Worm (Caenorhabditis elegans) whole organism, L4/young adult: ENCODE results near the gene ric-4.

Source experiments
- W03F9.2 ChIP-seq: fragments of 150-350 bp; optimal IDR thresholded peaks from 2 replicates; lab custom pipeline; 2014; ENCODE audit warnings: missing biosample characterization, missing genetic modification characterization
- dao-5 ChIP-seq: sonication (generic microtip); optimal IDR thresholded peaks from 2 replicates; lab custom pipeline; 2016; ENCODE audit warnings: missing genotype, missing genetic modification characterization, moderate library complexity, missing compliant biosample characterization
- him-1 ChIP-seq: sonication (generic microtip); optimal IDR thresholded peaks from 2 replicates; lab custom pipeline; 2016; ENCODE audit warnings: missing genotype, missing genetic modification reagents, missing genetic modification characterization, missing compliant biosample characterization

The ric-4 gene

DNA sequence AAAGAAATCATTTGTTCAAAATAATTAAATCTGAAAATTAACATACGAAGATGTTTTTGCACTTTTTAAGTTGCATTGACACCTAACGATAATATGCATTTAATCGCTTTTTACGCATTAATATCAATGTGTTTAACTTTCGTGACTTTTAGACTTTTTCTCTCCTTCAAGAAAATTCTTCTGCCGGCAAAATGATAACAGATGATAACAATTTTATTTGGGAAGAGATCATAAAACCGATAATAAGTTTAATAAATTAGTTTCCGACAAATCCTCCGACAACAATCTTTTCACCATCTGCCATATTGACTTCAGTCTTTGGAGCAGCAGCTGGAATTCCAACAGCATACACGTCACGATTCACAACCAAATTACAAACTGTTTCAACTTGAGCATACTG lies 10.0 kb upstream of the ric-4 start:
- TF ChIP-seq dao-5 (tag; lab: Kevin White, UChicago): no peak
- TF ChIP-seq W03F9.2: no peak

DNA sequence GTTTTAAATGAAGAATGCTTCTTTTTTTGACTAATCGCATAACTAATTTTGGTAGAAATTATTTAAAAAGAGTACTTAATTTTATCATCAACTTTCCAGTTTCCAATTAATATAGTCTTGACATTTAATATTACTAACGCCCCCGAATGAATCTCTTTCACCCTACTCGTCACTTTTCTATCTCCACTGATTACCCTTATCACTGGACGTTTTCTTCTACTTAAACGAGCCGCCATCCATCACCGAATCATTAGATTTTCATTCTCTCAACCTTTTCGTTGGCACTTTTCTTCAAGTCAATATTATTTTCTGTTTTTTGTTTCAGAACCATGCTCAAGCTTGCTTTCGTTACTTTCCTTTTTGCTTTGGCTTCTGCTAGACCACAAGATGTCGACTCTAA lies 7.5 kb upstream of the ric-4 start, which contains the start of gene lys-1:
TSS of gene lys-1 (plus strand) at position 326 of the 400 bp plus-strand sequence.
- no peak for TF ChIP-seq him-1 (tag; lab: Kevin White, UChicago)
- TF ChIP-seq W03F9.2: no peak
- no peak for TF ChIP-seq dao-5 (tag; lab: Kevin White, UChicago)

DNA sequence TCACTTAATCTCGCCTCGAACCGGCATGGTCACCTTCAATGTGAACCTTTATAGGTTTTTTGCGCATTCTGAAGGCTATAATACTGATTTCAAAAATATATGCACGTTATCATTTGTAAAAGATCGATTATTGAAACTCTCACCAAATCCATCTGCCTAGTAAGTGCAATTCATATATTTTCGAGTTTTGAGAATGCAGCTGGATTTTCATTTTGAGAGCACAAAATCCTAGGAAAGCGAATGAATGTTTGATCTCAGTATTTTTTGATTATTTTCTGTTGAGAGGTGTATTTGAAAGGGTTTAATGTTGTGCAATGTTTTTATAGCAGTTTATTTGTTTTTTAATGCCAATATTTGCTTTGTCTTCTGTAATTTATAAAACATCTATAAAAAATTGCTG lies 5.9 kb upstream of the ric-4 start:
- TF ChIP-seq dao-5 (tag; lab: Kevin White, UChicago) (no peak), W03F9.2 (no peak), him-1 (tag; lab: Kevin White, UChicago) (no peak)

DNA sequence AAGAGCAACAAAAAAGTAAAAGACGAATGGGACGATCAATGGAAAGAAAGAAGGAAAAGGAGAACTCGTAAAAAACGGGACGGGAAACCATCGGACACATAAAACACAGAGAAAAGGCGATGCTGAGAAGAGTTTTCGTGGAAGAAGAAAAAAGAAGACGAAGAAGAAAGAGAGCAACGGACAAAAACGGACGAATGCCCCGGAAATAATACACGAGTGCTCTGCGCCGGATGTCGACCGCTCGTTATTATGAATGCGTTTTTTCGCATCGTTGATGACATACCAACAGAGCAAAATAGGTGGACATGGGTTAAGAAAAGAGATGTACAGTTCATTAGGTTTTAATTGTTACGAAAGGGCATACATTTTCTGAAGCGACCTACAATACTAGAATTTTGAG lies 5.5 kb upstream of the ric-4 start, which contains the start of gene Y22F5A.11:
TSS of gene Y22F5A.11 (minus strand) at position 28 of the 400 bp plus-strand sequence.
- no peak for TF ChIP-seq him-1 (tag; lab: Kevin White, UChicago)
- no peak for TF ChIP-seq dao-5 (tag; lab: Kevin White, UChicago)
- no peak for TF ChIP-seq W03F9.2

DNA sequence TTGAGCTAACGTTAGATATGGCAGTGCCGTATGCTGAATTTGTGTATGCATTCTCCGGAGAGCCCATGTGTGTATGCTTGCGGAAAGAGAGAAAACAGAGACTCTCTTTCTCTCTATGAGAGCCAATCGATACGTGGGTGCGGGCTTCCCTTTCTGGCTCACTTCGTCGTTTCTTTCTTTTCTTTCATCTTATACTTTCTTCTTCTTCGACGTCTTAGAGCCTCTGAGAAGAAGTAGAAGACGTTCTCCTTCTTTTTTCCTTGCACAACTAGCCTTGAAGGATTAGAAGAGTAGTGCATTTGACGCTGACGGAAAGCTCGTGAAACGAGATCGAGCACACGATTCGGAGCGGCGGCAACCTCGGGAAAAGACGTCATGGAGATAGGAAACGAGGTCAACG lies 3.7 kb upstream of the ric-4 start:
- TF ChIP-seq dao-5 (tag; lab: Kevin White, UChicago): no peak
- peak; percentile 46 for TF ChIP-seq him-1 (tag; lab: Kevin White, UChicago)

DNA sequence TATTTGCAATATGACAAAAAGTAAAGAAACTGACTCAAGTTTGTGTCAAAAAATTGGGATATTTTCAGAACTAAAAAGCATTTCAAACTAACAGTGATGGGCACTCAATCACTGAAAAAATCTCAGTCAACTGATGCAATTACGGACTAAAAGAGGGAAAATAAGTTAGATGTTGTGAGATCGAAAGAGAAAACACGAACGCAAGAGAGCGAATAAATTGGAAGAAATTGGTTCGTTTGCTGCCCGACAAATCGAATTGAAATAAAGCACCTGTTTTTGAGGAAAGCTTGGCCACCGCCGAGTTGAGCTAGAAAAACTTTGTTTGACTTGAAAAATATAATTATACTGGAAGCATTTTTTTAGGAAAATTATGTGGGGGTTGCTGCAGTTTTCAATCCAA lies 4.1 kb downstream of the ric-4 start:
- TF ChIP-seq him-1 (tag; lab: Kevin White, UChicago): no peak
- no peak for TF ChIP-seq dao-5 (tag; lab: Kevin White, UChicago)
- TF ChIP-seq W03F9.2: no peak

DNA sequence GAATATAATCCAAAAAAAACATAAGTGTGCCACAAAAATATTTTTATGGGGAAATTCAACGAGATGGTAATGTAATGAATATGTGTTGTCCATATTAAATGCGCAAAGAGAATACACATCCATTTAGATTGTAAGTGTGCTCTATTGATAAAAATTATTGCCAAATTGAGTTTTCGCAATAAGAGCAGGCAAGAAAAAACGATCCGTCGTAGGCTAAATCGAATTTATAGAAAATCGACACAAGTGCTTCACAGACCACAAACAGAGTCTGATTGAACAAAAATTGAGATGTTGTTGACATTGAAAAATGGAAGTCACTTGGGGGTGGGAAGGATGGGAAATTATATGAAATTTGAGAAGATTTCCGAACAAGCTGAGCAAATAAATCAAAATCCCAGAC lies 5.1 kb downstream of the ric-4 start:
- TF ChIP-seq dao-5 (tag; lab: Kevin White, UChicago) (no peak), him-1 (tag; lab: Kevin White, UChicago) (no peak), W03F9.2 (no peak)

DNA sequence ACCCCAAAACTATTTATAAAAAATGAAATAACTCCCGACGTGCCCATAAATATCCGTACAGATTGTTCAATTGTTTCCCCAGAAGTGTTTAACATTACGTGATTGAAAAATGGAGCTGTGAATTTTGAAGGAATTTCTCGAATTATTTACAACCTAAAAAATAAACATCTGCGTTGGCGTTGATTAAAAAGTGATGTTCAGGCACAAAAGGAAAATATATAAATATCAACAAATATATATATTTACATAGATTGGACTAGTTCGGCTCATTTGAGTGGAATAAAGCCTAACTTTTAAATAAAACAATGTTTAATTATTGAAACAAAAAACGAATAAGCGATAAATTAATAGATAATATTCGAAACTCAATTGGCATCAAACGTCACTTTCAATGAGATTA lies 9.7 kb downstream of the ric-4 start, which contains the start of gene sri-18:
TSS of gene sri-18 (minus strand) at position 101 of the 400 bp plus-strand sequence.
- TF ChIP-seq W03F9.2 (no peak), him-1 (tag; lab: Kevin White, UChicago) (peak; percentile 15)

DNA sequence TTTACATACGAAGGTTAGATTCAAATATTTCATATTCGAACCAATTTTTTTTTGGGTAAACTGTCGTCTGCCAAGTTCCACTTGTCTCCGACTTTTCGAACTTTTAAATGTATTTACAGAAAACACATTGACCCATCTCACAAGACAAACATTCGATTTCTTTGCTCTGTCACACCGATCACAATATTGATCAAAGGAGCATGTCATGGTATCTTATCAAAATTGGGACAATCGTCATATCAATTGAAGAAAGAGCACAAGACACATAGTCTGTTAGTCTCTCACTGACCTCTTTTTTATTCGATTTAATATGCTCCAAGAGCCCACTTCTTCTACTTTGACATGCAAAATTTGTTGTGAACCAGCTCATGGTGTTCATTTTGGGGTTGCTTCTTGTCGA lies 14.1 kb downstream of the ric-4 start, which contains the start of gene nhr-232:
TSS of gene nhr-232 (plus strand) at position 121 of the 400 bp plus-strand sequence.
- TF ChIP-seq him-1 (tag; lab: Kevin White, UChicago) (no peak), W03F9.2 (no peak), dao-5 (tag; lab: Kevin White, UChicago) (no peak)

DNA sequence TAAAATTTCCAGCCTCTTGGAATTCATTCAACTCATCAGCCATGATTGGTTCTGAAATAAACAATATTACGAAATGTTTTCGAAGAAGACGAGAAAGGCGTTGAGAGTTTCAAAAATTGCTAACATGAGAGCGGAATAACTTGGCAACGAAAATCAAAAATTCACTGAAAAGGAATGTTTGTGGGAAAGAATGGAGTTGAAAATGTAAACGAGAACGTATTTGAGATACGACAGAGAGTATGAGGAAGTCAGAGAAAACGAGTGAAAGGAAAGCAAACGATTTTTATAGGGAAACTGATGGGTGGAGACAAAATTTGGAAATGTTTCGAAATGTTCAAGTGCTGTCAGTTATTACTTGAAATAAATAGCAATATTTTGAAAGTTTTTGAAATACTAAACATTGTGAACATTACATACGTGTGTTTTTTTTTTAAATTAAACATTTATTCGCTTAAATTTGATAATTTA lies 15.1 kb downstream of the ric-4 start, which contains the start of gene rop-1:
TSS of gene rop-1 (minus strand) at position 51 of the 468 bp plus-strand sequence.
- TF ChIP-seq W03F9.2 (no peak), dao-5 (tag; lab: Kevin White, UChicago) (no peak), him-1 (tag; lab: Kevin White, UChicago) (no peak)

DNA sequence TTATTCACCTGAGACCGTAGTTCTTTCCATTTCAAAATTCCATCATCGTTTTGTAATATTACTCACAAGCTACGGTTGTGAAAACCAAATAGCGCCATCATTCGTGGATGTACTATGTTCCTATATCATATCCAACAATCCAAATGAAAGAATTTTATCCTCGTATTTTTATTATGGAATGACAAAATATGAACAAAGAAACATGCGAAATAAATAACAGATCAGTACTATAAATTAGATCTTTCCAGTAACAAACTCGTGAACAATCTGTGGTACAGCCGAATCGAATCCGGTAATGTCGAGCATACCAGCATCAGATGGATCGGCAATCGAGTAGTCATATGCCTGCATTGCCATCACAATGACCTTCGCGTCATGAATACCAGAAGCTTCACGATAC lies 17.4 kb downstream of the ric-4 start:
- TF ChIP-seq W03F9.2 (no peak), dao-5 (tag; lab: Kevin White, UChicago) (no peak), him-1 (tag; lab: Kevin White, UChicago) (no peak)

DNA sequence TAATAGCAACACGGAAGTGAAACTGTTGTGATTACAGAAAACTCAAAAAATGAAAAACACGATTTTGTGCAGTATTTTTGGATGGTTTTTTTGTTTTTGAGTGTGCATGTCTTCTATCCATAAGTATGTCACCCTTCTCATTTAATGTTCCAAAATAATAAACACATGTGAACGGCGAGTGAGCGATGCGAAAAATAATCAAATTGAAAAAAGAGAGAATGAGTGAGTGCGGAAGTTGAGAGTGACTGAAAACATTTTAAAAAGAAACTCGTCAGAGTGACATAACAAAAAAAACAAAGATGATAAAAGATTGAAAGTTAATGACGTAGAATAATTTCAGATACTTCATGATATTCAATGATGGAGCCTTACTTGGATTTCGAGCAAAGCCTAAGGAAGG lies 20.6 kb downstream of the ric-4 start:
- no peak for TF ChIP-seq him-1 (tag; lab: Kevin White, UChicago)
- TF ChIP-seq W03F9.2: no peak
- TF ChIP-seq dao-5 (tag; lab: Kevin White, UChicago): no peak

DNA sequence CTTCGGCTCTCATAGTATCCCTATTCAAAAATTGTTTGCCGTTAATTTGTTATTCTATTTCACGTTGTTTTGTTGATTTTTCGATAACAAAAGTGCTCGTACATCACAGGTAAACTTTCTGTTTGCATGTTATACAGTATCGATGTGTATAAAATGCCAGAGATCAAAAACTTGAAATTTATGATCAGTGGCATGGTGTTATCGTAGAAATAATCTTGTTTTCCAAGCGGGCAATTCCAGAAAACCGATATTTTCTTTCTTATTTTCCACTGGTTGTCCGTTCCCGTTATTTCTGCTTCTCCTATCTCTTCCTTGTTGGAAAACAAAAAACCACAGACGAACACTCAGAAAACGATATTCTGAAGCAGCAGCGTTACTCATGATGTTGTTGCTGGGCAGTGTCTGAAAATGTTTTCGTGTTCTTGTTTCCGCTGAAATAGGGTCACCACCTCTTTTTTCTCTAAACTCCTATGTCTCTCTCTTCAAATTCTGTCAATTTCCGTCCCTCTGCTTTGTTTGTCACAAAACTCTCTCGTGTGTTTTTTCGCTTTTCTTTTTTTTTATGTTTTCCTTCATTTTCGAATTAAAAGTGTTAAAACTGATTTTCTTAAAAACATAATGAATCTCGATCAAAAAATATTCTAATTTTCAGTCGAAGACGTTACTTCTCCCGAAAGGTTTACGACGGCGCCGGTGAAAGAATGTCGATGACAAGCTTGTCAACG lies 21.7 kb downstream of the ric-4 start, which contains the start of gene akt-1:
TSS of gene akt-1 (plus strand) at position 651 of the 725 bp plus-strand sequence.
- no peak for TF ChIP-seq W03F9.2

DNA sequence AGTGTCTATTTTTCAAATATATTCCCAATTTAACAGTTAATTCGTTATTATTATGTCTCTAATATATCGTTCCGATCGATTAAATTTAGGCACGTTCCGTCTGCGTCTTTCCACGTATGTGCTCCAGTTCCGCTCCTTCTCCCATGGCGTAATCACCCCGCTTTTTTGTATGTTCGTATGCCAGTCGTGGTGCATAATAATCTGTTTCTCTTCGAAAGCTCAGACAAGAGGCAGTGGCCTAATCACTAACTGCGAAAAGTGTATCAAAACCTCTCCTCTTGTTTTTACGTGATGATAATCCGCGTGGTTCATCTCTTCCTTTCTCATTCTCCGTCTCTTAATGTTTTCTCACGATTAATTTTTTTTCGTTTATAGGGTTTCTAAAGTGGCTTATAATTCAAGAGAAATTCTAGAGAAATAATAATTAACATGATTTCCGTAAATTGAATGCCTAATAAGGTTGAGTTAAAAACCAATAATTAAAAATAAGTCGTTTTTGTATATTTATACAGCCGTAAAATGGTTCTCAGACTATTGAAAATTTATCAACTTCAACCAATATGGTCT lies 22.4 kb downstream of the ric-4 start:
- TF ChIP-seq him-1 (tag; lab: Kevin White, UChicago): no peak
- no peak for TF ChIP-seq dao-5 (tag; lab: Kevin White, UChicago)
- no peak for TF ChIP-seq W03F9.2
